Worm (Caenorhabditis elegans) whole organism, L1 larva: ENCODE results near the gene str-177.
A peak's percentile ranks its signal among the peaks of the same experiment; 100 is the strongest.

ENCODE experiments used
- C04F5.9 ChIP-seq: sonication (generic microtip); optimal IDR thresholded peaks from 2 replicates; lab custom pipeline; 2016; ENCODE audit warnings: missing genetic modification characterization, missing compliant biosample characterization
- C34B4.2 ChIP-seq: sonication (generic microtip); optimal IDR thresholded peaks from 2 replicates; lab custom pipeline; 2017; ENCODE audit warnings: mild to moderate bottlenecking, missing genetic modification characterization, missing compliant biosample characterization
- F16B12.6 ChIP-seq: fragments of 150-350 bp; optimal IDR thresholded peaks from 2 replicates; lab custom pipeline; 2014; ENCODE audit warnings: missing biosample characterization, missing genetic modification characterization
- Y116A8C.19 ChIP-seq: sonication (generic microtip); optimal IDR thresholded peaks from 2 replicates; lab custom pipeline; 2016; ENCODE audit warnings: missing compliant biosample characterization, missing genetic modification characterization, borderline replicate concordance
- aly-2 ChIP-seq: fragments of 150-350 bp; optimal IDR thresholded peaks from 2 replicates; lab custom pipeline; 2014; ENCODE audit warnings: missing biosample characterization, missing genetic modification characterization
- ama-1 ChIP-seq: fragments of 150-350 bp; optimal IDR thresholded peaks from 2 replicates; lab custom pipeline; 2014
- ceh-63 ChIP-seq: fragments of 200-800 bp; sonication (Bioruptor generic); optimal IDR thresholded peaks from 2 replicates; lab custom pipeline; 2018; ENCODE audit warnings: mild to moderate bottlenecking, missing genetic modification characterization, missing compliant biosample characterization
- ceh-82 ChIP-seq, 3 experiments: fragments of 150-350 bp in 1 of 3; sonication (generic microtip) in 2 of 3; optimal IDR thresholded peaks; 2 replicates each; lab custom pipeline; 2014 to 2017; ENCODE audit warnings: missing biosample characterization in 3 of 3, missing genetic modification characterization in 3 of 3
- ceh-88 ChIP-seq: fragments of 200-800 bp; sonication (Bioruptor generic); IDR thresholded peaks from 2 replicates; pipeline ENCODE4 v1.3.6; 2022; ENCODE audit warnings: missing genetic modification characterization, missing compliant biosample characterization
- dpl-1 ChIP-seq, 3 experiments: fragments of 150-350 bp in 2 of 3; sonication (generic microtip) in 1 of 3; optimal IDR thresholded peaks; 2 replicates each; lab custom pipeline; 2014 to 2017; ENCODE audit warnings: missing biosample characterization in 3 of 3, missing genetic modification characterization in 3 of 3, missing genetic modification reagents in 3 of 3
- efl-1 ChIP-seq, 4 experiments: fragments of 150-350 bp; optimal IDR thresholded peaks in 3 of 4; peaks in 1 of 4; 1 replicate in 1 of 4; 2 replicates in 3 of 4; lab custom pipeline; 2014; ENCODE audit warnings: missing biosample characterization in 2 of 4, missing genetic modification characterization in 2 of 4, missing genetic modification reagents in 2 of 4
- efl-3 ChIP-seq: fragments of 200-800 bp; sonication (Bioruptor generic); optimal IDR thresholded peaks from 2 replicates; lab custom pipeline; 2018; ENCODE audit warnings: mild to moderate bottlenecking, missing genetic modification characterization, missing compliant biosample characterization
- egl-13 ChIP-seq: sonication (generic microtip); optimal IDR thresholded peaks from 2 replicates; lab custom pipeline; 2016; ENCODE audit warnings: missing genotype, missing genetic modification reagents, missing genetic modification characterization, missing compliant biosample characterization
- egl-27 ChIP-seq, 2 experiments: fragments of 150-350 bp in 1 of 2; sonication (generic microtip); optimal IDR thresholded peaks; 3 replicates each; lab custom pipeline; 2017 to 2018; ENCODE audit warnings: missing biosample characterization in 2 of 2, missing genetic modification characterization in 2 of 2, missing genetic modification reagents in 2 of 2
- ets-5 ChIP-seq: fragments of 200-800 bp; sonication (Bioruptor generic); IDR thresholded peaks from 2 replicates; pipeline ENCODE4 v1.3.6; 2022; ENCODE audit warnings: missing genetic modification characterization, missing compliant biosample characterization
- fkh-10 ChIP-seq: sonication (generic microtip); optimal IDR thresholded peaks from 2 replicates; lab custom pipeline; 2017; ENCODE audit warnings: missing biosample characterization, missing genetic modification reagents, missing genetic modification characterization
- fkh-8 ChIP-seq: sonication (generic microtip); optimal IDR thresholded peaks from 2 replicates; lab custom pipeline; 2016; ENCODE audit warnings: mild to moderate bottlenecking, missing genetic modification characterization, missing compliant biosample characterization
- grh-1 ChIP-seq: fragments of 200-800 bp; sonication (Bioruptor generic); IDR thresholded peaks from 2 replicates; pipeline ENCODE4 v1.3.6; 2022; ENCODE audit warnings: missing genetic modification reagents, missing genetic modification characterization, missing compliant biosample characterization
- hlh-17 ChIP-seq: fragments of 200-800 bp; sonication (Bioruptor generic); optimal IDR thresholded peaks from 2 replicates; lab custom pipeline; 2018; ENCODE audit warnings: missing genetic modification characterization, mild to moderate bottlenecking, missing compliant biosample characterization, moderate library complexity, borderline replicate concordance
- jun-1 ChIP-seq: fragments of 150-350 bp; optimal IDR thresholded peaks from 2 replicates; lab custom pipeline; 2014; ENCODE audit warnings: missing biosample characterization, missing genetic modification reagents, missing genetic modification characterization
- lin-13 ChIP-seq: fragments of 150-350 bp; optimal IDR thresholded peaks from 2 replicates; lab custom pipeline; 2014; ENCODE audit warnings: missing biosample characterization, missing genetic modification reagents, missing genetic modification characterization
- lin-39 ChIP-seq: fragments of 150-350 bp; optimal IDR thresholded peaks from 2 replicates; lab custom pipeline; 2014; ENCODE audit warnings: missing biosample characterization, missing genetic modification reagents, missing genetic modification characterization
- lir-3 ChIP-seq: sonication (generic microtip); optimal IDR thresholded peaks from 2 replicates; lab custom pipeline; 2016; ENCODE audit warnings: mild to moderate bottlenecking, missing genetic modification characterization, moderate library complexity, missing compliant biosample characterization; ENCODE audit not compliant: poor library complexity
- mab-9 ChIP-seq: fragments of 200-800 bp; sonication (Bioruptor generic); IDR thresholded peaks from 2 replicates; pipeline ENCODE4 v1.3.6; 2022; ENCODE audit warnings: missing genetic modification reagents, missing genetic modification characterization, missing compliant biosample characterization
- mef-2 ChIP-seq: fragments of 150-350 bp; optimal IDR thresholded peaks from 2 replicates; lab custom pipeline; 2014; ENCODE audit warnings: missing biosample characterization, missing genetic modification characterization
- nhr-12 ChIP-seq: sonication (generic microtip); optimal IDR thresholded peaks from 2 replicates; lab custom pipeline; 2017; ENCODE audit warnings: missing biosample characterization, missing genetic modification characterization
- nhr-19 ChIP-seq: fragments of 200-800 bp; sonication (Bioruptor generic); conservative IDR thresholded peaks from 2 replicates; pipeline ENCODE4 v1.3.6; 2022; ENCODE audit warnings: missing genetic modification characterization, missing compliant biosample characterization
- nhr-47 ChIP-seq: sonication (generic microtip); optimal IDR thresholded peaks from 2 replicates; lab custom pipeline; 2016; ENCODE audit warnings: mild to moderate bottlenecking, missing genetic modification characterization, moderate library complexity, missing compliant biosample characterization
- nhr-71 ChIP-seq: sonication (generic microtip); optimal IDR thresholded peaks from 2 replicates; lab custom pipeline; 2016; ENCODE audit warnings: mild to moderate bottlenecking, missing genetic modification characterization, moderate library complexity, missing compliant biosample characterization
- nhr-76 ChIP-seq: sonication (generic microtip); optimal IDR thresholded peaks from 2 replicates; lab custom pipeline; 2017; ENCODE audit warnings: missing biosample characterization, missing genetic modification characterization
- nhr-77 ChIP-seq: fragments of 150-350 bp; optimal IDR thresholded peaks from 2 replicates; lab custom pipeline; 2014; ENCODE audit warnings: missing biosample characterization, missing genetic modification characterization
- nhr-85 ChIP-seq: sonication (generic microtip); peaks from one replicate; lab custom pipeline; 2016; ENCODE audit warnings: missing genetic modification characterization, inconsistent platforms, missing compliant biosample characterization
- nhr-90 ChIP-seq: sonication (generic microtip); optimal IDR thresholded peaks from 2 replicates; lab custom pipeline; 2016; ENCODE audit warnings: mild to moderate bottlenecking, missing genetic modification characterization, missing compliant biosample characterization; ENCODE audit not compliant: poor library complexity
- pag-3 ChIP-seq: sonication (generic microtip); optimal IDR thresholded peaks from 2 replicates; lab custom pipeline; 2017; ENCODE audit warnings: missing genetic modification characterization, mild to moderate bottlenecking, missing compliant biosample characterization, antibody characterized with exemption, borderline replicate concordance; ENCODE audit not compliant: insufficient read depth
- pax-3 ChIP-seq: fragments of 200-800 bp; sonication (Bioruptor generic); optimal IDR thresholded peaks from 2 replicates; lab custom pipeline; 2018; ENCODE audit warnings: mild to moderate bottlenecking, missing genetic modification characterization, moderate library complexity, missing compliant biosample characterization
- pqm-1 ChIP-seq: sonication (generic microtip); optimal IDR thresholded peaks from 3 replicates; lab custom pipeline; 2017; ENCODE audit warnings: missing biosample characterization, missing genetic modification characterization
- rnt-1 ChIP-seq: sonication (generic microtip); optimal IDR thresholded peaks from 2 replicates; lab custom pipeline; 2016; ENCODE audit warnings: mild to moderate bottlenecking, missing genetic modification characterization, moderate library complexity, missing compliant biosample characterization
- skn-1 ChIP-seq: fragments of 150-350 bp; optimal IDR thresholded peaks from 2 replicates; lab custom pipeline; 2014; ENCODE audit warnings: missing biosample characterization, missing genetic modification characterization
- snpc-4 ChIP-seq: fragments of 150-350 bp; optimal IDR thresholded peaks from 2 replicates; lab custom pipeline; 2014; ENCODE audit warnings: missing biosample characterization, missing genetic modification characterization
- snu-23 ChIP-seq: sonication (generic microtip); optimal IDR thresholded peaks from 2 replicates; lab custom pipeline; 2016; ENCODE audit warnings: missing genetic modification characterization, missing compliant biosample characterization
- sup-37 ChIP-seq: fragments of 200-800 bp; sonication (Bioruptor generic); optimal IDR thresholded peaks from 2 replicates; lab custom pipeline; 2018; ENCODE audit warnings: mild to moderate bottlenecking, missing genetic modification characterization, missing compliant biosample characterization
- tbx-2 ChIP-seq: sonication (generic microtip); optimal IDR thresholded peaks from 2 replicates; lab custom pipeline; 2016; ENCODE audit warnings: missing genetic modification characterization, missing compliant biosample characterization
- unc-130 ChIP-seq: fragments of 150-350 bp; optimal IDR thresholded peaks from 2 replicates; lab custom pipeline; 2017; ENCODE audit warnings: missing biosample characterization, missing genetic modification characterization, inconsistent platforms
- unc-30 ChIP-seq: sonication (generic microtip); optimal IDR thresholded peaks from 2 replicates; lab custom pipeline; 2017; ENCODE audit warnings: missing biosample characterization, missing genetic modification characterization
- unc-62 ChIP-seq: fragments of 150-350 bp; optimal IDR thresholded peaks from 2 replicates; lab custom pipeline; 2014; ENCODE audit warnings: missing biosample characterization, missing genetic modification reagents, missing genetic modification characterization
- unc-86 ChIP-seq: sonication (generic microtip); optimal IDR thresholded peaks from 2 replicates; lab custom pipeline; 2016; ENCODE audit warnings: missing genetic modification characterization, missing compliant biosample characterization
- unc-98 ChIP-seq: fragments of 200-800 bp; sonication (Bioruptor generic); IDR thresholded peaks from 2 replicates; pipeline ENCODE4 v1.3.6; 2022; ENCODE audit warnings: missing genetic modification characterization, missing compliant biosample characterization
- zag-1 ChIP-seq: fragments of 150-350 bp; optimal IDR thresholded peaks from 2 replicates; lab custom pipeline; 2014; ENCODE audit warnings: missing biosample characterization, missing genetic modification characterization
- zip-4 ChIP-seq: fragments of 200-800 bp; sonication (Bioruptor generic); optimal IDR thresholded peaks from 2 replicates; lab custom pipeline; 2018; ENCODE audit warnings: mild to moderate bottlenecking, missing genetic modification characterization, moderate library complexity, missing compliant biosample characterization
- ztf-4 ChIP-seq: fragments of 150-350 bp; optimal IDR thresholded peaks from 2 replicates; lab custom pipeline; 2014; ENCODE audit warnings: missing biosample characterization, missing genetic modification characterization

str-177 gene

DNA sequence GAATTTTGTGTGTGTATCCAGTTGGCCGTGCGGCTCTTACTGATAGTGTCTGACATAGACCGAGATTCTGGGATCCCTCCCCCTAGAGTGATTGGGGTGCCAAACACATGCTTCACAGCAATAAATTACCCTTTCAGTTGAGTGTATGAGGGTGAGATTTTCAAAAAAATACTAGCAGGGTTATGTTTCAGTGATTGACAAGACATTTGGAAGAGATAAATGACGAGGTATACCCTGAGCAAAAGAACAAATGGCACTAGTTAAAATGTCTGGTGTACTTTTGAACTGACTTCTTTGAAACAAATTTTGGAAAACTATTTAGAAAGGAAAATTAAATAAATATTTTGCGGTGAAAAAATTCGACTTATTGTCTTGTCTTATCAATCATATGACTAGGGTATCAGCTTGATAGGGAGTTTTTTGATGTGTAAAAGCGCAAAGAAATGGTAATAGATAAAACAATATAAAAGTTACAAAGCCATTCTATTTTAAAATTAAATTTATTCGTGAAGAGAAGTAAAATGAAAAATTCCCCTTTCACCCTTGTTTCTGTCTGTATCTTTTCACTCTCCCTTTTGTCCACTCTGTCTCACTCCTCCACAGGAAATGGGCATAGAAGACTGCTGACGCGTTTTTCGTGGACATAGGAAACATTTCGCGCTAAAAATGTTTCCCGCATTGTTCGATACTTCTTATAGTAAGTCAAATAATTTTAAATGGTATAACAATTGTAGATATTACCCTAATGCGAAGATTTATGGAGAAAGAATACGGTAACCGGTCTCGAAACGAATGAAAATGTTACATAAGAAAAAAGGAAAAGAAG lies 44.6 kb upstream of the str-177 start, which contains the start of gene glo-4 (continued):
- TF ChIP-seq ceh-63: no peak
- TF ChIP-seq fkh-8 (tag; lab: Kevin White, UChicago): peak; percentile 73
- peak; percentile 83 for TF ChIP-seq unc-86 (tag; lab: Kevin White, UChicago)
- TF ChIP-seq ceh-82 (tag; optimal IDR thresholded peaks at IDR 0.05; lab: Kevin White, UChicago): peak; percentile 83 to 84 (median 83)
- peak; percentile 49 for TF ChIP-seq lin-13 (GFP tag; lab: Kevin White, UChicago)
- TF ChIP-seq nhr-85 (tag; lab: Kevin White, UChicago): peak; percentile 91
- TF ChIP-seq efl-1 (optimal IDR thresholded peaks at IDR 0.05; lab: Kevin White, UChicago): peak; percentile 82 to 85
- TF ChIP-seq efl-1 (GFP tag; optimal IDR thresholded peaks at IDR 0.05 in 1 of 2; lab: Kevin White, UChicago): peak; percentile 78 to 97
- no peak for TF ChIP-seq unc-62
- TF ChIP-seq nhr-90 (tag; lab: Kevin White, UChicago): peak; percentile 68
- no peak for TF ChIP-seq nhr-76 (tag; lab: Kevin White, UChicago)
- peak; percentile 77 for TF ChIP-seq nhr-19 (GFP tag; lab: Robert Waterston, UW)
- TF ChIP-seq lir-3 (tag; lab: Kevin White, UChicago): peak; percentile 28
- TF ChIP-seq unc-98: no peak
- TF ChIP-seq tbx-2 (tag; lab: Kevin White, UChicago): peak; percentile 90
- TF ChIP-seq C04F5.9 (tag; lab: Kevin White, UChicago): peak; percentile 26
- no peak for TF ChIP-seq sup-37 (GFP tag; lab: Kevin White, UChicago)
- no peak for TF ChIP-seq nhr-12
- peak; percentile 34 for TF ChIP-seq lin-39
- TF ChIP-seq zip-4 (GFP tag; lab: Kevin White, UChicago): peak; percentile 25
- no peak for TF ChIP-seq hlh-17 (GFP tag; lab: Kevin White, UChicago)
- TF ChIP-seq egl-27 (tag; optimal IDR thresholded peaks at IDR 0.05; lab: Kevin White, UChicago): no peak
- peak; percentile 48 for TF ChIP-seq F16B12.6
- TF ChIP-seq C34B4.2 (tag; lab: Kevin White, UChicago): no peak
- TF ChIP-seq pqm-1 (tag; lab: Kevin White, UChicago): no peak
- peak; percentile 13 for TF ChIP-seq pag-3 (tag; lab: Kevin White, UChicago)
- TF ChIP-seq rnt-1 (tag; lab: Kevin White, UChicago): peak; percentile 78
- TF ChIP-seq mef-2 (tag; lab: Kevin White, UChicago): peak; percentile 42
- peak; percentile 52 for TF ChIP-seq skn-1 (tag; lab: Kevin White, UChicago)
- peak; percentile 35 for TF ChIP-seq zag-1 (tag; lab: Kevin White, UChicago)
- peak; percentile 9 for TF ChIP-seq jun-1
- no peak for TF ChIP-seq unc-130 (tag; lab: Kevin White, UChicago)
- TF ChIP-seq snu-23 (GFP tag; lab: Kevin White, UChicago): peak; percentile 92
- no peak for TF ChIP-seq unc-30 (tag; lab: Kevin White, UChicago)
- TF ChIP-seq grh-1 (GFP tag; lab: Robert Waterston, UW): peak; percentile 57; the same call in 1 of the 2 replicates
- no peak for TF ChIP-seq ets-5 (GFP tag; lab: Robert Waterston, UW)
- TF ChIP-seq nhr-47 (tag; lab: Kevin White, UChicago): peak; percentile 85
- TF ChIP-seq ama-1: peak; percentile 46
- peak; percentile 75 for TF ChIP-seq nhr-77 (tag; lab: Kevin White, UChicago)
- no peak for TF ChIP-seq ceh-88 (GFP tag; lab: Robert Waterston, UW)
- no peak for TF ChIP-seq pax-3 (tag; lab: Kevin White, UChicago)
- TF ChIP-seq Y116A8C.19: no peak
- TF ChIP-seq fkh-10 (GFP tag; lab: Kevin White, UChicago): peak; percentile 91
- peak; percentile 92 for TF ChIP-seq nhr-71 (tag; lab: Kevin White, UChicago)
- peak; percentile 74 to 87 (median 83) for TF ChIP-seq dpl-1 (GFP tag; optimal IDR thresholded peaks at IDR 0.05; lab: Kevin White, UChicago)
- TF ChIP-seq aly-2: peak; percentile 58
- peak; percentile 52 for TF ChIP-seq egl-13
- peak; percentile 57 for TF ChIP-seq ztf-4
- TF ChIP-seq efl-3: no peak
- peak; percentile 69 for TF ChIP-seq snpc-4 (tag; lab: Kevin White, UChicago)
- TF ChIP-seq mab-9 (GFP tag; lab: Robert Waterston, UW): peak; percentile 58; the same call in 1 of the 2 replicates
